Worm (Caenorhabditis elegans) whole organism, L4 larva: ENCODE data around the gene K11E4.6.
A peak's percentile ranks its signal among the peaks of the same experiment; 100 is the strongest.

Experiments used
- F26F4.8 ChIP-seq: fragments of 200-800 bp; sonication (Bioruptor generic); conservative IDR thresholded peaks from 2 replicates; pipeline ENCODE4 v1.3.6; 2022; ENCODE audit warnings: missing genetic modification characterization, missing compliant biosample characterization
- F44E2.7 ChIP-seq: fragments of 200-800 bp; sonication (Bioruptor generic); IDR thresholded peaks from 2 replicates; pipeline ENCODE4 v2.1.2; 2022; ENCODE audit warnings: missing genetic modification characterization, missing compliant biosample characterization
- T20F7.1 ChIP-seq: fragments of 200-800 bp; sonication (Bioruptor generic); optimal IDR thresholded peaks from 2 replicates; lab custom pipeline; 2018; ENCODE audit warnings: mild to moderate bottlenecking, missing genetic modification characterization, missing compliant biosample characterization
- Y75B8A.6 ChIP-seq: fragments of 200-800 bp; sonication (Bioruptor generic); IDR thresholded peaks from 2 replicates; pipeline ENCODE4 v1.3.6; 2022; ENCODE audit warnings: missing genetic modification reagents, missing genetic modification characterization, missing compliant biosample characterization
- aly-2 ChIP-seq: sonication (generic microtip); optimal IDR thresholded peaks from 2 replicates; lab custom pipeline; 2018; ENCODE audit warnings: missing biosample characterization, missing genetic modification characterization
- ama-1 ChIP-seq: fragments of 150-350 bp; optimal IDR thresholded peaks from 2 replicates; lab custom pipeline; 2014; ENCODE audit warnings: inconsistent platforms, mixed read lengths
- attf-4 ChIP-seq: sonication (generic microtip); optimal IDR thresholded peaks from 3 replicates; lab custom pipeline; 2017; ENCODE audit warnings: missing biosample characterization, missing genetic modification characterization
- ceh-44 ChIP-seq: fragments of 200-800 bp; sonication (Bioruptor generic); IDR thresholded peaks from 2 replicates; pipeline ENCODE4 v1.3.6; 2022; ENCODE audit warnings: missing genetic modification reagents, missing genetic modification characterization, missing compliant biosample characterization
- ceh-62 ChIP-seq: sonication (generic microtip); optimal IDR thresholded peaks from 2 replicates; lab custom pipeline; 2017; ENCODE audit warnings: missing biosample characterization, missing genetic modification characterization
- dmd-6 ChIP-seq: fragments of 200-800 bp; sonication (Bioruptor generic); IDR thresholded peaks from 2 replicates; pipeline ENCODE4 v1.3.6; 2022; ENCODE audit warnings: missing genetic modification reagents, missing genetic modification characterization, missing compliant biosample characterization
- dve-1 ChIP-seq: sonication (generic microtip); optimal IDR thresholded peaks from 2 replicates; lab custom pipeline; 2017; ENCODE audit warnings: antibody characterized with exemption, mild to moderate bottlenecking, missing genetic modification characterization, missing compliant biosample characterization; ENCODE audit not compliant: insufficient read depth
- egl-27 ChIP-seq: sonication (generic microtip); optimal IDR thresholded peaks from 3 replicates; lab custom pipeline; 2017; ENCODE audit warnings: missing biosample characterization, missing genetic modification reagents, missing genetic modification characterization
- egl-43 ChIP-seq: fragments of 200-800 bp; sonication (Bioruptor generic); IDR thresholded peaks from 2 replicates; pipeline ENCODE4 v1.3.6; 2022; ENCODE audit warnings: missing genetic modification reagents, missing genetic modification characterization, missing compliant biosample characterization
- gei-8 ChIP-seq: fragments of 200-800 bp; sonication (Bioruptor generic); optimal IDR thresholded peaks from 2 replicates; lab custom pipeline; 2018; ENCODE audit warnings: mild to moderate bottlenecking, missing genetic modification characterization, missing compliant biosample characterization
- hlh-11 ChIP-seq: fragments of 200-800 bp; sonication (Bioruptor generic); optimal IDR thresholded peaks from 2 replicates; lab custom pipeline; 2018; ENCODE audit warnings: mild to moderate bottlenecking, missing genetic modification characterization, missing compliant biosample characterization
- hlh-30 ChIP-seq: sonication (generic microtip); optimal IDR thresholded peaks from 2 replicates; lab custom pipeline; 2017; ENCODE audit warnings: antibody characterized with exemption, mild to moderate bottlenecking, missing genetic modification characterization, missing compliant biosample characterization; ENCODE audit not compliant: insufficient read depth
- hmg-1.1 ChIP-seq: fragments of 200-800 bp; sonication (Bioruptor generic); IDR thresholded peaks from 2 replicates; pipeline ENCODE4 v1.3.6; 2022; ENCODE audit warnings: missing genetic modification reagents, missing genetic modification characterization, missing compliant biosample characterization
- jun-1 ChIP-seq: fragments of 150-350 bp; optimal IDR thresholded peaks from 2 replicates; lab custom pipeline; 2014; ENCODE audit warnings: missing biosample characterization, missing genetic modification reagents, missing genetic modification characterization
- lim-7 ChIP-seq: fragments of 200-800 bp; sonication (Bioruptor generic); IDR thresholded peaks from 2 replicates; pipeline ENCODE4 v1.3.6; 2022; ENCODE audit warnings: missing genetic modification characterization, missing compliant biosample characterization
- lin-13 ChIP-seq: fragments of 150-350 bp; optimal IDR thresholded peaks from 2 replicates; lab custom pipeline; 2014; ENCODE audit warnings: missing biosample characterization, missing genetic modification reagents, missing genetic modification characterization
- lin-38 ChIP-seq: fragments of 200-800 bp; sonication (Bioruptor generic); IDR thresholded peaks from 2 replicates; pipeline ENCODE4 v1.3.6; 2022; ENCODE audit warnings: missing genetic modification reagents, missing genetic modification characterization, missing compliant biosample characterization
- lir-3 ChIP-seq: sonication (generic microtip); optimal IDR thresholded peaks from 2 replicates; lab custom pipeline; 2016; ENCODE audit warnings: mild to moderate bottlenecking, missing genetic modification characterization, missing compliant biosample characterization
- lsy-2 ChIP-seq, 2 experiments: fragments of 150-350 bp in 1 of 2; sonication (generic microtip) in 1 of 2; optimal IDR thresholded peaks; 2 replicates each; lab custom pipeline; 2014 to 2017; ENCODE audit warnings: missing biosample characterization in 2 of 2, missing genetic modification characterization in 2 of 2
- mdl-1 ChIP-seq, 2 experiments: fragments of 150-350 bp in 1 of 2; sonication (generic microtip) in 1 of 2; optimal IDR thresholded peaks; 2 replicates each; lab custom pipeline; 2014 to 2017; ENCODE audit warnings: missing biosample characterization in 2 of 2, missing genetic modification characterization in 2 of 2
- mep-1 ChIP-seq: fragments of 150-350 bp; sonication (generic microtip); optimal IDR thresholded peaks from 3 replicates; lab custom pipeline; 2014; ENCODE audit warnings: missing biosample characterization, missing genetic modification characterization
- mes-2 ChIP-seq: sonication (generic microtip); optimal IDR thresholded peaks from 2 replicates; lab custom pipeline; 2016; ENCODE audit warnings: missing genotype, mild to moderate bottlenecking, missing genetic modification characterization, missing compliant biosample characterization; ENCODE audit not compliant: poor library complexity, severe bottlenecking
- mxl-3 ChIP-seq: fragments of 200-800 bp; sonication (Bioruptor generic); optimal IDR thresholded peaks from 2 replicates; lab custom pipeline; 2018; ENCODE audit warnings: mild to moderate bottlenecking, missing genetic modification characterization, missing compliant biosample characterization
- nhr-102 ChIP-seq: sonication (generic microtip); optimal IDR thresholded peaks from 2 replicates; lab custom pipeline; 2016; ENCODE audit warnings: mild to moderate bottlenecking, missing genetic modification characterization, moderate library complexity, missing compliant biosample characterization
- nhr-237 ChIP-seq: sonication (generic microtip); optimal IDR thresholded peaks from 2 replicates; lab custom pipeline; 2017; ENCODE audit warnings: missing biosample characterization, missing genetic modification characterization
- nhr-25 ChIP-seq: sonication (generic microtip); optimal IDR thresholded peaks from 2 replicates; lab custom pipeline; 2017; ENCODE audit warnings: missing genetic modification characterization, mild to moderate bottlenecking, missing compliant biosample characterization, antibody characterized with exemption, moderate library complexity, borderline replicate concordance; ENCODE audit not compliant: insufficient read depth
- nhr-28 ChIP-seq: fragments of 150-350 bp; optimal IDR thresholded peaks from 2 replicates; lab custom pipeline; 2014; ENCODE audit warnings: missing biosample characterization, missing genetic modification characterization
- nhr-6 ChIP-seq: fragments of 150-350 bp; optimal IDR thresholded peaks from 2 replicates; lab custom pipeline; 2014; ENCODE audit warnings: missing biosample characterization, missing genetic modification characterization
- pha-4 ChIP-seq, 2 experiments: fragments of 150-350 bp in 1 of 2; fragments of 200-800 bp in 1 of 2; sonication (Bioruptor generic) in 1 of 2; IDR thresholded peaks in 1 of 2; optimal IDR thresholded peaks in 1 of 2; 2 replicates each; pipeline versions ENCODE4 v1.3.6 to Lab custom; 2014 to 2022; ENCODE audit warnings: missing genetic modification characterization in 2 of 2, missing genetic modification reagents in 2 of 2, missing biosample characterization in 1 of 2, missing compliant biosample characterization in 1 of 2
- pqm-1 ChIP-seq: sonication (generic microtip); optimal IDR thresholded peaks from 2 replicates; lab custom pipeline; 2017; ENCODE audit warnings: missing biosample characterization, missing genetic modification characterization
- rbr-2 ChIP-seq: sonication (generic microtip); optimal IDR thresholded peaks from 2 replicates; lab custom pipeline; 2016; ENCODE audit warnings: missing genotype, missing genetic modification characterization, missing compliant biosample characterization
- sdz-12 ChIP-seq: fragments of 200-800 bp; sonication (Bioruptor generic); optimal IDR thresholded peaks from 2 replicates; lab custom pipeline; 2018; ENCODE audit warnings: mild to moderate bottlenecking, missing genetic modification characterization, missing compliant biosample characterization
- set-16 ChIP-seq: fragments of 200-800 bp; sonication (Bioruptor generic); IDR thresholded peaks from 2 replicates; pipeline ENCODE4 v1.3.6; 2022; ENCODE audit warnings: missing genetic modification reagents, missing genetic modification characterization, missing compliant biosample characterization
- unc-62 ChIP-seq, 3 experiments: fragments of 150-350 bp in 1 of 3; sonication (generic microtip); optimal IDR thresholded peaks in 2 of 3; peaks in 1 of 3; 1 replicate in 1 of 3; 2 replicates in 2 of 3; lab custom pipeline; 2014 to 2017; ENCODE audit warnings: missing biosample characterization in 3 of 3, missing genetic modification characterization in 3 of 3, missing genetic modification reagents in 3 of 3, missing genotype in 1 of 3
- zfp-3 ChIP-seq: fragments of 200-800 bp; sonication (Bioruptor generic); conservative IDR thresholded peaks from 2 replicates; pipeline ENCODE4 v1.3.6; 2022; ENCODE audit warnings: missing genetic modification reagents, missing genetic modification characterization, missing compliant biosample characterization
- ztf-7 ChIP-seq: fragments of 150-350 bp; optimal IDR thresholded peaks from 2 replicates; lab custom pipeline; 2014; ENCODE audit warnings: missing biosample characterization, missing genetic modification characterization

K11E4.6 gene

ce11 chrX:13724364-13724763, at the start of gene K11E4.6:
K11E4.6 (plus strand) TSS chrX:13724664.
- no peak for TF ChIP-seq egl-43 (GFP tag; lab: Robert Waterston, UW)
- no peak for TF ChIP-seq ceh-44 (GFP tag; lab: Robert Waterston, UW)
- no peak for TF ChIP-seq egl-27 (tag; lab: Kevin White, UChicago)
- TF ChIP-seq dmd-6 (GFP tag; lab: Robert Waterston, UW), result no peak
- TF ChIP-seq set-16 (GFP tag; lab: Robert Waterston, UW), result no peak
- no peak for TF ChIP-seq pqm-1 (tag; lab: Kevin White, UChicago)
- no peak for TF ChIP-seq F44E2.7
- no peak for TF ChIP-seq zfp-3 (GFP tag; lab: Robert Waterston, UW)
- no peak for TF ChIP-seq T20F7.1 (GFP tag; lab: Kevin White, UChicago)
- no peak for TF ChIP-seq Y75B8A.6
- no peak for TF ChIP-seq lir-3 (tag; lab: Kevin White, UChicago)
- no peak for TF ChIP-seq aly-2 (tag; lab: Kevin White, UChicago)
- no peak for TF ChIP-seq nhr-237 (tag; lab: Kevin White, UChicago)

- no peak for TF ChIP-seq ceh-62 (tag; lab: Kevin White, UChicago)
- peak; percentile 22 for TF ChIP-seq nhr-28
- TF ChIP-seq nhr-102 (tag; lab: Kevin White, UChicago), result no peak
- no peak for TF ChIP-seq jun-1 (tag; lab: Kevin White, UChicago)
- TF ChIP-seq nhr-25, result peak; percentile 24
- TF ChIP-seq set-16 (GFP tag; lab: Robert Waterston, UW), result peak; percentile 42
- TF ChIP-seq mes-2, result peak; percentile 21
- peak; percentile 18 for TF ChIP-seq hlh-30 (tag; lab: Kevin White, UChicago)
- no peak for TF ChIP-seq lin-13 (GFP tag; lab: Kevin White, UChicago)
- no peak for TF ChIP-seq ztf-7 (tag; lab: Kevin White, UChicago)
- TF ChIP-seq F26F4.8 (GFP tag; lab: Robert Waterston, UW), result no peak
- no peak for TF ChIP-seq gei-8 (GFP tag; lab: Kevin White, UChicago)
- TF ChIP-seq mxl-3 (GFP tag; lab: Kevin White, UChicago), result peak; percentile 16
- TF ChIP-seq mep-1 (tag; lab: Kevin White, UChicago), result peak; percentile 7
- peak; percentile 10 for TF ChIP-seq rbr-2 (tag; lab: Kevin White, UChicago)
- TF ChIP-seq pha-4 (GFP tag; IDR thresholded peaks at IDR 0.05; lab: Robert Waterston, UW), result peak; percentile 17; the same call in 1 of the 2 replicates
- TF ChIP-seq pha-4 (tag; optimal IDR thresholded peaks at IDR 0.05; lab: Kevin White, UChicago), result no peak
- no peak for TF ChIP-seq attf-4 (tag; lab: Kevin White, UChicago)
- peak; percentile 75 for TF ChIP-seq hlh-11 (tag; lab: Kevin White, UChicago)
- TF ChIP-seq lin-38 (GFP tag; lab: Robert Waterston, UW), result no peak
- no peak for TF ChIP-seq zfp-3 (GFP tag; lab: Robert Waterston, UW)
- TF ChIP-seq mdl-1 (tag; optimal IDR thresholded peaks at IDR 0.05; lab: Kevin White, UChicago), result no peak
- no peak for TF ChIP-seq ama-1 (lab: Kevin White, UChicago)
- peak; percentile 50 for TF ChIP-seq dve-1 (tag; lab: Kevin White, UChicago)
- TF ChIP-seq Y75B8A.6, result no peak
- TF ChIP-seq unc-62 (GFP tag; optimal IDR thresholded peaks at IDR 0.05 in 1 of 2; lab: Kevin White, UChicago), result peak in 1 of 2 experiments; percentile 87
- TF ChIP-seq unc-62 (tag; optimal IDR thresholded peaks at IDR 0.05; lab: Kevin White, UChicago), result no peak
- peak; percentile 60 for TF ChIP-seq hmg-1.1
- peak; percentile 29 for TF ChIP-seq nhr-6 (tag; lab: Kevin White, UChicago)
- no peak for TF ChIP-seq T20F7.1 (GFP tag; lab: Kevin White, UChicago)
- TF ChIP-seq lsy-2 (tag; optimal IDR thresholded peaks at IDR 0.05; lab: Kevin White, UChicago), result no peak
- peak; percentile 43; the same call in 1 of the 2 replicates for TF ChIP-seq dmd-6 (GFP tag; lab: Robert Waterston, UW)
- TF ChIP-seq sdz-12 (GFP tag; lab: Kevin White, UChicago), result no peak
- no peak for TF ChIP-seq lim-7 (GFP tag; lab: Robert Waterston, UW)
Measured at ce11 chrX:13675444-13675843, 49.0 kb upstream of the K11E4.6 start.
